Fruit fly (Drosophila melanogaster) whole organism, embryonic: ENCODE measurements around the gene CG15480.

Experiments used
- Blimp-1 ChIP-seq: fragments of 200-800 bp; sonication (Bioruptor generic); optimal IDR thresholded peaks from 3 replicates; lab custom pipeline; 2018; ENCODE audit warnings: missing biosample characterization, missing genetic modification characterization, mild to moderate bottlenecking, moderate library complexity, missing genetic modification reagents
- CG10209 ChIP-seq: fragments of 200-800 bp; sonication (Bioruptor generic); optimal IDR thresholded peaks from 3 replicates; lab custom pipeline; 2017; ENCODE audit warnings: missing biosample characterization, mild to moderate bottlenecking, missing genetic modification characterization, missing genetic modification reagents
- CG11504 ChIP-seq: fragments of 200-800 bp; sonication (Bioruptor generic); optimal IDR thresholded peaks from 3 replicates; lab custom pipeline; 2019; ENCODE audit warnings: missing biosample characterization, mild to moderate bottlenecking, missing genetic modification characterization, moderate library complexity
- CG12236 ChIP-seq: fragments of 200-800 bp; sonication (Bioruptor generic); optimal IDR thresholded peaks from 2 replicates; lab custom pipeline; 2016; ENCODE audit warnings: missing biosample characterization, missing genetic modification characterization
- CG12659 ChIP-seq: fragments of 200-800 bp; sonication (Bioruptor generic); optimal IDR thresholded peaks from 3 replicates; lab custom pipeline; 2017; ENCODE audit warnings: mild to moderate bottlenecking, missing biosample characterization, missing genetic modification reagents, missing genetic modification characterization
- CG12744 ChIP-seq: fragments of 200-800 bp; sonication (Bioruptor generic); optimal IDR thresholded peaks from 2 replicates; lab custom pipeline; 2016; ENCODE audit warnings: missing biosample characterization, missing genetic modification characterization
- CG13123 ChIP-seq: fragments of 200-800 bp; sonication (Bioruptor generic); optimal IDR thresholded peaks from 2 replicates; lab custom pipeline; 2016; ENCODE audit warnings: missing biosample characterization, missing genetic modification characterization
- CG15073 ChIP-seq: fragments of 200-800 bp; sonication (Bioruptor generic); optimal IDR thresholded peaks from 2 replicates; lab custom pipeline; 2016; ENCODE audit warnings: missing biosample characterization, missing genetic modification characterization
- CG1792 ChIP-seq: fragments of 200-800 bp; sonication (Bioruptor generic); optimal IDR thresholded peaks from 2 replicates; lab custom pipeline; 2016; ENCODE audit warnings: missing biosample characterization, missing genetic modification characterization
- CG2120 ChIP-seq: fragments of 200-800 bp; sonication (Bioruptor generic); optimal IDR thresholded peaks from 3 replicates; lab custom pipeline; 2016; ENCODE audit warnings: missing biosample characterization, missing genetic modification characterization
- CG3163 ChIP-seq: fragments of 200-800 bp; sonication (Bioruptor generic); optimal IDR thresholded peaks from 3 replicates; lab custom pipeline; 2016; ENCODE audit warnings: missing biosample characterization, missing genetic modification characterization
- CG32772 ChIP-seq: fragments of 200-800 bp; sonication (Bioruptor generic); IDR thresholded peaks from 2 replicates; pipeline ENCODE4 v1.3.6; 2022; ENCODE audit warnings: missing biosample characterization, missing genetic modification characterization
- CG34422 ChIP-seq: fragments of 200-800 bp; sonication (Bioruptor generic); IDR thresholded peaks from 3 replicates; pipeline ENCODE4 v1.3.6; 2022; ENCODE audit warnings: missing biosample characterization, missing genetic modification characterization
- CG43689 ChIP-seq: fragments of 200-800 bp; sonication (Bioruptor generic); IDR thresholded peaks from 2 replicates; pipeline ENCODE4 v1.3.6; 2022; ENCODE audit warnings: missing biosample characterization, missing genetic modification characterization
- CG4424 ChIP-seq: fragments of 200-800 bp; sonication (Bioruptor generic); optimal IDR thresholded peaks from 3 replicates; lab custom pipeline; 2016; ENCODE audit warnings: missing biosample characterization, missing genetic modification characterization
- CG4820 ChIP-seq: fragments of 200-800 bp; sonication (Bioruptor generic); optimal IDR thresholded peaks from 3 replicates; lab custom pipeline; 2016; ENCODE audit warnings: missing biosample characterization, missing genetic modification characterization
- CG5245 ChIP-seq: fragments of 200-800 bp; sonication (Bioruptor generic); optimal IDR thresholded peaks from 3 replicates; lab custom pipeline; 2016; ENCODE audit warnings: missing biosample characterization, missing genetic modification characterization
- CG6175 ChIP-seq: fragments of 200-800 bp; sonication (Bioruptor generic); IDR thresholded peaks from 3 replicates; pipeline ENCODE4 v1.3.6; 2022; ENCODE audit warnings: missing biosample characterization, missing genetic modification characterization
- CG6254 ChIP-seq: fragments of 200-800 bp; sonication (Bioruptor generic); optimal IDR thresholded peaks from 3 replicates; lab custom pipeline; 2017; ENCODE audit warnings: mild to moderate bottlenecking, missing biosample characterization, missing genetic modification reagents, missing genetic modification characterization
- CG6813 ChIP-seq: fragments of 200-800 bp; sonication (Bioruptor generic); optimal IDR thresholded peaks from 2 replicates; lab custom pipeline; 2017; ENCODE audit warnings: missing biosample characterization, missing genetic modification characterization, mild to moderate bottlenecking, moderate library complexity, missing genetic modification reagents
- CG7372 ChIP-seq: fragments of 200-800 bp; sonication (Bioruptor generic); IDR thresholded peaks from 2 replicates; pipeline ENCODE4 v1.3.6; 2022; ENCODE audit warnings: missing biosample characterization, missing genetic modification characterization
- CG7987 ChIP-seq: fragments of 200-800 bp; sonication (Bioruptor generic); optimal IDR thresholded peaks from 2 replicates; lab custom pipeline; 2018; ENCODE audit warnings: missing biosample characterization, mild to moderate bottlenecking, missing genetic modification characterization, moderate library complexity
- CG8765 ChIP-seq: fragments of 200-800 bp; sonication (Bioruptor generic); IDR thresholded peaks from 2 replicates; pipeline ENCODE4 v1.3.6; 2022; ENCODE audit warnings: missing biosample characterization, missing genetic modification characterization
- CkIIα-i1 ChIP-seq: fragments of 200-800 bp; sonication (Bioruptor generic); IDR thresholded peaks from 2 replicates; pipeline ENCODE4 v1.3.6; 2022; ENCODE audit warnings: missing biosample characterization, missing genetic modification characterization
- Dbx ChIP-seq: fragments of 200-800 bp; sonication (Bioruptor generic); IDR thresholded peaks from 3 replicates; pipeline ENCODE4 v1.3.6; 2022; ENCODE audit warnings: missing biosample characterization, missing genetic modification characterization
- Dll ChIP-seq: fragments of 200-800 bp; sonication (Bioruptor generic); IDR thresholded peaks from 4 replicates; pipeline ENCODE4 v1.3.6; 2022; ENCODE audit warnings: missing biosample characterization, missing genetic modification characterization; ENCODE audit not compliant: partially characterized antibody
- Dp ChIP-seq: fragments of 200-800 bp; sonication (Bioruptor generic); optimal IDR thresholded peaks from 2 replicates; lab custom pipeline; 2018; ENCODE audit warnings: missing biosample characterization, mild to moderate bottlenecking, missing genetic modification characterization, moderate library complexity
- Eip74EF ChIP-seq, 2 experiments: fragments of 200-800 bp in 1 of 2; fragments of >200 bp in 1 of 2; sonication (Bioruptor generic) in 1 of 2; optimal IDR thresholded peaks; 2 replicates each; lab custom pipeline; 2017 to 2019; ENCODE audit warnings: missing biosample characterization in 2 of 2, missing genetic modification characterization in 2 of 2, mild to moderate bottlenecking in 1 of 2, moderate library complexity in 1 of 2
- H2.0 ChIP-seq: fragments of 200-800 bp; sonication (Bioruptor generic); IDR thresholded peaks from 2 replicates; pipeline ENCODE4 v1.3.6; 2022; ENCODE audit warnings: missing biosample characterization, missing genetic modification characterization
- HLHmδ ChIP-seq: fragments of 200-800 bp; sonication (Bioruptor generic); optimal IDR thresholded peaks from 2 replicates; lab custom pipeline; 2018; ENCODE audit warnings: missing biosample characterization, mild to moderate bottlenecking, missing genetic modification characterization, moderate library complexity
- Hsf ChIP-seq: fragments of 200-800 bp; sonication (Bioruptor generic); optimal IDR thresholded peaks from 3 replicates; lab custom pipeline; 2016; ENCODE audit warnings: missing biosample characterization, missing genetic modification characterization
- Mad ChIP-seq: fragments of 200-800 bp; sonication (Bioruptor generic); optimal IDR thresholded peaks from 2 replicates; lab custom pipeline; 2016; ENCODE audit warnings: missing biosample characterization, missing genetic modification characterization
- Med ChIP-seq: fragments of 200-800 bp; sonication (Bioruptor generic); peaks from one replicate; lab custom pipeline; 2016; ENCODE audit warnings: missing biosample characterization, missing genetic modification characterization, mild to moderate bottlenecking, inconsistent platforms, moderate library complexity
- Nf-YB ChIP-seq: fragments of 200-800 bp; sonication (Bioruptor generic); optimal IDR thresholded peaks from 3 replicates; lab custom pipeline; 2019; ENCODE audit warnings: missing biosample characterization, mild to moderate bottlenecking, missing genetic modification characterization, moderate library complexity
- Scr ChIP-seq: fragments of 200-800 bp; sonication (Bioruptor generic); IDR thresholded peaks from 2 replicates; pipeline ENCODE4 v1.3.6; 2022; ENCODE audit warnings: missing biosample characterization, missing genetic modification characterization; ENCODE audit not compliant: partially characterized antibody
- Side ChIP-seq: fragments of 200-800 bp; sonication (Bioruptor generic); optimal IDR thresholded peaks from 2 replicates; lab custom pipeline; 2016; ENCODE audit warnings: missing biosample characterization, missing genetic modification characterization
- Spps ChIP-seq: fragments of 200-800 bp; sonication (Bioruptor generic); optimal IDR thresholded peaks from 2 replicates; lab custom pipeline; 2018; ENCODE audit warnings: missing biosample characterization, mild to moderate bottlenecking, missing genetic modification characterization
- Sry-β ChIP-seq: fragments of 200-800 bp; sonication (Bioruptor generic); optimal IDR thresholded peaks from 2 replicates; lab custom pipeline; 2018; ENCODE audit warnings: missing biosample characterization, mild to moderate bottlenecking, missing genetic modification characterization, moderate library complexity
- Usf ChIP-seq: fragments of 200-800 bp; sonication (Bioruptor generic); optimal IDR thresholded peaks from 2 replicates; lab custom pipeline; 2017; ENCODE audit warnings: missing genotype, missing biosample characterization, missing genetic modification characterization
- cwo ChIP-seq: fragments of 200-800 bp; sonication (Bioruptor generic); optimal IDR thresholded peaks from 3 replicates; lab custom pipeline; 2017; ENCODE audit warnings: missing biosample characterization, missing genetic modification characterization, mild to moderate bottlenecking, moderate library complexity, missing genetic modification reagents
- dmrt11E ChIP-seq: fragments of 200-800 bp; sonication (Bioruptor generic); optimal IDR thresholded peaks from 3 replicates; lab custom pipeline; 2018; ENCODE audit warnings: missing biosample characterization, mild to moderate bottlenecking, missing genetic modification characterization, moderate library complexity
- grau ChIP-seq: fragments of 200-800 bp; optimal IDR thresholded peaks from 3 replicates; lab custom pipeline; 2019; ENCODE audit warnings: missing biosample characterization, mild to moderate bottlenecking, missing genetic modification characterization, moderate library complexity
- gsb-n ChIP-seq: fragments of 200-800 bp; sonication (Bioruptor generic); optimal IDR thresholded peaks from 3 replicates; lab custom pipeline; 2018; ENCODE audit warnings: missing biosample characterization, mild to moderate bottlenecking, missing genetic modification characterization
- jing ChIP-seq: fragments of 200-800 bp; sonication (Bioruptor generic); optimal IDR thresholded peaks from 2 replicates; lab custom pipeline; 2018; ENCODE audit warnings: missing biosample characterization, mild to moderate bottlenecking, missing genetic modification characterization
- jumu ChIP-seq: fragments of 200-800 bp; sonication (Bioruptor generic); optimal IDR thresholded peaks from 3 replicates; lab custom pipeline; 2016; ENCODE audit warnings: missing biosample characterization, missing genetic modification characterization
- lov ChIP-seq, 2 experiments: fragments of 200-800 bp in 1 of 2; fragments of >200 bp in 1 of 2; sonication (Bioruptor generic) in 1 of 2; IDR thresholded peaks in 1 of 2; optimal IDR thresholded peaks in 1 of 2; 2 replicates in 1 of 2; 3 replicates in 1 of 2; pipeline versions ENCODE4 v1.3.6 to Lab custom; 2017 to 2022; ENCODE audit warnings: missing biosample characterization in 1 of 2, missing genetic modification characterization in 1 of 2
- rib ChIP-seq: fragments of 200-800 bp; sonication (Bioruptor generic); IDR thresholded peaks from 2 replicates; pipeline ENCODE4 v1.3.6; 2022; ENCODE audit warnings: missing biosample characterization, missing genetic modification characterization
- slou ChIP-seq: fragments of 200-800 bp; sonication (Bioruptor generic); optimal IDR thresholded peaks from 3 replicates; lab custom pipeline; 2016; ENCODE audit warnings: missing biosample characterization, missing genetic modification characterization
- tup ChIP-seq: fragments of 200-800 bp; sonication (Bioruptor generic); optimal IDR thresholded peaks from 2 replicates; lab custom pipeline; 2016; ENCODE audit warnings: missing biosample characterization, mild to moderate bottlenecking, missing genetic modification characterization, moderate library complexity
- vvl ChIP-seq: fragments of 200-800 bp; sonication (Bioruptor generic); IDR thresholded peaks from 2 replicates; pipeline ENCODE4 v1.3.6; 2022; ENCODE audit warnings: missing biosample characterization, missing genetic modification characterization
- zen2 ChIP-seq: fragments of 200-800 bp; sonication (Bioruptor generic); IDR thresholded peaks from 3 replicates; pipeline ENCODE4 v1.3.6; 2022; ENCODE audit warnings: missing biosample characterization, missing genetic modification characterization; ENCODE audit not compliant: partially characterized antibody

Gene CG15480

dm6 chr2L:13258702-13259101, 33.6 kb upstream of the CG15480 start (continued):
- TF ChIP-seq CG4424 (GFP tag; lab: Kevin White, UChicago), result peak; percentile 18
- no peak for TF ChIP-seq slou
- no peak for TF ChIP-seq HLHmδ (GFP tag; lab: Kevin White, UChicago)
- TF ChIP-seq zen2 (GFP tag; lab: Robert Waterston, UW), result no peak
- TF ChIP-seq Sry-β, result no peak
- no peak for TF ChIP-seq Nf-YB (GFP tag; lab: Kevin White, UChicago)
- no peak for TF ChIP-seq Eip74EF (GFP tag; optimal IDR thresholded peaks at IDR 0.05; lab: Kevin White, UChicago)
- TF ChIP-seq jumu (GFP tag; lab: Kevin White, UChicago), result no peak
- no peak for TF ChIP-seq cwo
- no peak for TF ChIP-seq Hsf (GFP tag; lab: Kevin White, UChicago)
- no peak for TF ChIP-seq Mad
- peak; percentile 3 for TF ChIP-seq CG6254 (GFP tag; lab: Kevin White, UChicago)
- TF ChIP-seq Dp (GFP tag; lab: Kevin White, UChicago), result no peak
- no peak for TF ChIP-seq Dbx (GFP tag; lab: Robert Waterston, UW)
- no peak for TF ChIP-seq rib (GFP tag; lab: Robert Waterston, UW)
- no peak for TF ChIP-seq grau
- peak; percentile 48 for TF ChIP-seq CG11504 (tag; lab: Kevin White, UChicago)
- no peak for TF ChIP-seq jing
- no peak for TF ChIP-seq CG7987 (GFP tag; lab: Kevin White, UChicago)
- TF ChIP-seq CG10209 (GFP tag; lab: Kevin White, UChicago), result no peak
- no peak for TF ChIP-seq CG1792 (GFP tag; lab: Kevin White, UChicago)
- TF ChIP-seq CG12659 (GFP tag; lab: Kevin White, UChicago), result no peak
- no peak for TF ChIP-seq CG34422
- no peak for TF ChIP-seq CG32772
- TF ChIP-seq lov (optimal IDR thresholded peaks at IDR 0.05; lab: Kevin White, UChicago), result no peak
- no peak for TF ChIP-seq lov (GFP tag; IDR thresholded peaks at IDR 0.05; lab: Robert Waterston, UW)
- no peak for TF ChIP-seq CG8765 (GFP tag; lab: Robert Waterston, UW)
- TF ChIP-seq CG7372 (GFP tag; lab: Robert Waterston, UW), result no peak
- no peak for TF ChIP-seq CG3163 (GFP tag; lab: Kevin White, UChicago)
- no peak for TF ChIP-seq CG13123
- no peak for TF ChIP-seq CG6175
- peak; percentile 59 for TF ChIP-seq Med (GFP tag; lab: Kevin White, UChicago)
- TF ChIP-seq Side, result no peak
- no peak for TF ChIP-seq CG12236 (GFP tag; lab: Kevin White, UChicago)
- no peak for TF ChIP-seq dmrt11E (tag; lab: Kevin White, UChicago)
- TF ChIP-seq H2.0 (GFP tag; lab: Robert Waterston, UW), result 0 out of 2 replicates have a peak, but pooled peaks have one; percentile 22
- no peak for TF ChIP-seq CkIIα-i1 (GFP tag; lab: Robert Waterston, UW)
- peak; percentile 2 for TF ChIP-seq CG2120 (GFP tag; lab: Kevin White, UChicago)
- TF ChIP-seq tup (GFP tag; lab: Kevin White, UChicago), result no peak
- no peak for TF ChIP-seq CG6813 (GFP tag; lab: Kevin White, UChicago)
- TF ChIP-seq CG15073 (GFP tag; lab: Kevin White, UChicago), result no peak
- TF ChIP-seq Blimp-1 (GFP tag; lab: Kevin White, UChicago), result peak; percentile 52
- TF ChIP-seq vvl (GFP tag; lab: Robert Waterston, UW), result no peak; the same call in 1 of the 2 replicates
- TF ChIP-seq Usf (GFP tag; lab: Kevin White, UChicago), result no peak
- TF ChIP-seq gsb-n, result no peak
- TF ChIP-seq Dll, result no peak
- no peak for TF ChIP-seq CG5245 (GFP tag; lab: Kevin White, UChicago)
- no peak for TF ChIP-seq Scr
- no peak for TF ChIP-seq CG4820 (GFP tag; lab: Kevin White, UChicago)
- no peak for TF ChIP-seq CG12744
- TF ChIP-seq Spps (tag; lab: Kevin White, UChicago), result no peak
- TF ChIP-seq CG43689 (GFP tag; lab: Robert Waterston, UW), result no peak
